Worm (Caenorhabditis elegans): ENCODE results near the gene acl-2.
"Not testable (repeated sequence)": the region's sequence is repeated elsewhere in the genome, so short reads cannot be mapped to it uniquely, and the experiment has no call there.

The acl-2 gene

DNA sequence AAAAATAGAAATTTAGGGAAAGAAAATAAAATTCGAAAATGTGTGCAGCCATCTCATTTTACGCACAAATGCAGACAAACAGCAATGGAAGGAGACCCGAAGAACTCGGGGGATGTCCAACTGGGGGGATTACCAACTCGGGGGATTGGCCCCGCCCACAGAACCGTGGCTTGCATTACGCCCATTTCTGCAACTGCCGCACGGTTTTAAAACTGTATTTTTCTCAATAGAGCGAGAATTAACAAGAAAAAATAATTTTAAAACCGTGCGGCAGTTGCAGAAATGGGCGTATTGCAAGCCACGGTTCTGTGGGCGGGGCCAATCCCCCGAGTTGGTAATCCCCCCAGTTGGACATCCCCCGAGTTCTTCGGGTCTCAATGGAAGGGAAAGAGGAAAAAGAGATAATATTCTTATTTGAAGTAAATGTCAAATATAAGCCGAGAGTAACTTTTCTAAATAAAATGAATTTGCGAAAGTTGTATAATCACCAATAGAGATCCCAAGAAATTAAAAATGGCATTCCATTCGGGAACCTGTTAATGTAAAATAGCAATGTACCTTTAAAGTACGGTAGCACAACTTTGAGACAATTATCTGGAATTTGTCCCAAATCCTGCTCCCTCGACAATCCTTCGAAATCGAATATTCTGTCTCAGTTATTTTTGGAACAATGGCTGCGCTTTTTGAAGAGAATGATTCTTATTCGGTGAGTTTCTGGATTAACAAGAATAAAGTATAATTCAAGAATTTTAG, 50.0 kb downstream of the acl-2 start, which contains the start of the genes ruvb-1 and tofu-1:
Gene ruvb-1, minus strand, starts transcription at position 72 of the 753 bp plus-strand sequence.
Gene tofu-1, plus strand, starts transcription at position 417 of the 753 bp plus-strand sequence.
- peak; percentile 74; the same call in 1 of the 2 replicates for TF ChIP-seq pbrm-1 (GFP tag; IDR thresholded peaks at IDR 0.05)
- peak; percentile 90 for TF ChIP-seq lin-40 (tag; optimal IDR thresholded peaks at IDR 0.05)
- peak; percentile 58 for TF ChIP-seq ZK185.1 (tag; optimal IDR thresholded peaks at IDR 0.05; ENCODE audit: poor library complexity, severe bottlenecking)
- peak; percentile 29 for TF ChIP-seq nhr-90 (tag; optimal IDR thresholded peaks at IDR 0.05)
- peak; percentile 59 for TF ChIP-seq rcor-1 (GFP tag; IDR thresholded peaks at IDR 0.05)
- peak; percentile 60 for TF ChIP-seq nhr-80 (tag; optimal IDR thresholded peaks at IDR 0.05)
- TF ChIP-seq zfh-2 (GFP tag; conservative IDR thresholded peaks at IDR 0.05): 0 out of 2 replicates have a peak, but pooled peaks have one; percentile 29
- TF ChIP-seq B0019.2 (GFP tag; conservative IDR thresholded peaks at IDR 0.05): 0 out of 2 replicates have a peak, but pooled peaks have one; percentile 45
- TF ChIP-seq bed-2 (GFP tag; IDR thresholded peaks at IDR 0.05): 0 out of 2 replicates have a peak, but pooled peaks have one; percentile 56
- peak; percentile 54; the same call in 1 of the 2 replicates for TF ChIP-seq dox-1 (GFP tag; IDR thresholded peaks at IDR 0.05)
- peak; percentile 53; the same call in 1 of the 2 replicates for TF ChIP-seq madf-6 (GFP tag; IDR thresholded peaks at IDR 0.05)
- TF ChIP-seq Y53G8AR.9 (GFP tag; conservative IDR thresholded peaks at IDR 0.05): peak; percentile 64
- peak; percentile 50; the same call in 1 of the 2 replicates for TF ChIP-seq K11D2.4 (GFP tag; IDR thresholded peaks at IDR 0.05)
- peak; percentile 4 for TF ChIP-seq unc-130 (GFP tag; optimal IDR thresholded peaks at IDR 0.05)
- TF ChIP-seq let-607 (tag; optimal IDR thresholded peaks at IDR 0.05): peak in 1 of 2 experiments; percentile 34
- TF ChIP-seq ceh-100 (GFP tag; IDR thresholded peaks at IDR 0.05): peak; percentile 97
- peak; percentile 58 for TF ChIP-seq ztf-26 (tag; optimal IDR thresholded peaks at IDR 0.05)
- peak; percentile 37 for TF ChIP-seq F23B12.7 (tag; optimal IDR thresholded peaks at IDR 0.05; ENCODE audit: insufficient read depth)
- TF ChIP-seq Y67H2A.10 (GFP tag; conservative IDR thresholded peaks at IDR 0.05): 0 out of 2 replicates have a peak, but pooled peaks have one; percentile 47
- TF ChIP-seq nfyb-1 (GFP tag; IDR thresholded peaks at IDR 0.05): peak; percentile 80; the same call in 1 of the 2 replicates
- TF ChIP-seq mcd-1 (GFP tag; IDR thresholded peaks at IDR 0.05): peak; percentile 91
- peak; percentile 35 for TF ChIP-seq D2030.7 (GFP tag; IDR thresholded peaks at IDR 0.05)
- TF ChIP-seq ztf-18 (tag; optimal IDR thresholded peaks at IDR 0.05): peak; percentile 50
- TF ChIP-seq B0336.3 (GFP tag; IDR thresholded peaks at IDR 0.05): 0 out of 2 replicates have a peak, but pooled peaks have one; percentile 15
- TF ChIP-seq K12H6.12 (tag; optimal IDR thresholded peaks at IDR 0.05): peak; percentile 14
- TF ChIP-seq chd-7 (tag; optimal IDR thresholded peaks at IDR 0.05): peak; percentile 15
- TF ChIP-seq tbp1 (GFP tag; optimal IDR thresholded peaks at IDR 0.05): peak; percentile 14
- peak; percentile 63 for TF ChIP-seq lsl-1 (GFP tag; optimal IDR thresholded peaks at IDR 0.05)
- TF ChIP-seq lin-26 (GFP tag; IDR thresholded peaks at IDR 0.05): peak; percentile 33; the same call in 1 of the 2 replicates
- TF ChIP-seq F33H1.4 (GFP tag; IDR thresholded peaks at IDR 0.05): peak; percentile 67
- TF ChIP-seq ceh-91 (GFP tag; IDR thresholded peaks at IDR 0.05): 0 out of 2 replicates have a peak, but pooled peaks have one; percentile 21
- 0 out of 2 replicates have a peak, but pooled peaks have one; percentile 38 for TF ChIP-seq hsf-1 (GFP tag; IDR thresholded peaks at IDR 0.05)
- TF ChIP-seq snpc-4 (GFP tag; optimal IDR thresholded peaks at IDR 0.05); rpc-1 (tag; optimal IDR thresholded peaks at IDR 0.05): not testable (repeated sequence)
- peak in 2 of 4 experiments; percentile 47 to 62 for TF ChIP-seq snpc-4 (tag; optimal IDR thresholded peaks at IDR 0.05)
- peak; percentile 23 for TF ChIP-seq lin-54 (GFP tag; optimal IDR thresholded peaks at IDR 0.05)
- TF ChIP-seq ztf-28 (GFP tag; IDR thresholded peaks at IDR 0.05): 0 out of 2 replicates have a peak, but pooled peaks have one; percentile 52
- peak; percentile 12 for TF ChIP-seq dpl-1 (GFP tag; optimal IDR thresholded peaks at IDR 0.05)
- peak; percentile 74 for TF ChIP-seq attf-5 (GFP tag; optimal IDR thresholded peaks at IDR 0.05)
- TF ChIP-seq ceh-27 (GFP tag; optimal IDR thresholded peaks at IDR 0.05): peak; percentile 59
- 0 out of 2 replicates have a peak, but pooled peaks have one; percentile 14 for TF ChIP-seq Y95B8A.8 (GFP tag; IDR thresholded peaks at IDR 0.05)
- peak; percentile 14 for TF ChIP-seq him-1 (tag; optimal IDR thresholded peaks at IDR 0.05)
- TF ChIP-seq ekl-4 (GFP tag; IDR thresholded peaks at IDR 0.05): peak; percentile 60; the same call in 1 of the 2 replicates
- TF ChIP-seq T07F8.4 (tag; optimal IDR thresholded peaks at IDR 0.05): peak; percentile 15
- TF ChIP-seq rpc-1 (optimal IDR thresholded peaks at IDR 0.05): peak; percentile 34
- peak; percentile 49 for TF ChIP-seq hmg-1.2 (GFP tag; IDR thresholded peaks at IDR 0.05)
